Worm (Caenorhabditis elegans) whole organism, L3 larva: Measurements from ENCODE around the gene T27E9.2.
A peak's percentile ranks its signal among the peaks of the same experiment; 100 is the strongest.

ENCODE experiments used
- ZK546.5 ChIP-seq: sonication (generic microtip); optimal IDR thresholded peaks from 2 replicates; lab custom pipeline; 2017; ENCODE audit warnings: missing biosample characterization, missing genetic modification characterization
- aly-2 ChIP-seq: fragments of 150-350 bp; optimal IDR thresholded peaks from 2 replicates; lab custom pipeline; 2014; ENCODE audit warnings: missing biosample characterization, missing genetic modification characterization
- ama-1 ChIP-seq: fragments of 150-350 bp; optimal IDR thresholded peaks from 2 replicates; lab custom pipeline; 2018
- ceh-16 ChIP-seq: sonication (generic microtip); optimal IDR thresholded peaks from 2 replicates; lab custom pipeline; 2017; ENCODE audit warnings: missing biosample characterization, missing genetic modification characterization
- ceh-28 ChIP-seq: fragments of 150-350 bp; optimal IDR thresholded peaks from 2 replicates; lab custom pipeline; 2014; ENCODE audit warnings: missing biosample characterization, missing genetic modification reagents, missing genetic modification characterization
- ceh-82 ChIP-seq: fragments of 150-350 bp; optimal IDR thresholded peaks from 2 replicates; lab custom pipeline; 2014; ENCODE audit warnings: missing biosample characterization, missing genetic modification characterization
- daf-12 ChIP-seq: fragments of 150-350 bp; optimal IDR thresholded peaks from 2 replicates; lab custom pipeline; 2014; ENCODE audit warnings: missing biosample characterization, missing genetic modification reagents, missing genetic modification characterization
- egl-27 ChIP-seq: sonication (generic microtip); optimal IDR thresholded peaks from 4 replicates; lab custom pipeline; 2017; ENCODE audit warnings: missing biosample characterization, missing genetic modification reagents, missing genetic modification characterization
- elt-1 ChIP-seq: fragments of 150-350 bp; optimal IDR thresholded peaks from 2 replicates; lab custom pipeline; 2014; ENCODE audit warnings: missing biosample characterization, missing genetic modification characterization
- elt-2 ChIP-seq: sonication (generic microtip); optimal IDR thresholded peaks from 2 replicates; lab custom pipeline; 2016; ENCODE audit warnings: missing genetic modification reagents, mild to moderate bottlenecking, missing genetic modification characterization, missing compliant biosample characterization
- elt-3 ChIP-seq, 3 experiments: fragments of 150-350 bp in 1 of 3; sonication (generic microtip) in 2 of 3; optimal IDR thresholded peaks; 2 replicates in 2 of 3; 4 replicates in 1 of 3; lab custom pipeline; 2014 to 2017; ENCODE audit warnings: missing biosample characterization in 3 of 3, missing genetic modification characterization in 3 of 3
- eor-1 ChIP-seq, 2 experiments: fragments of 150-350 bp; optimal IDR thresholded peaks; 2 replicates each; lab custom pipeline; 2014 to 2018; ENCODE audit warnings: missing biosample characterization in 2 of 2, missing genetic modification characterization in 2 of 2
- fkh-10 ChIP-seq: sonication (generic microtip); optimal IDR thresholded peaks from 2 replicates; lab custom pipeline; 2017; ENCODE audit warnings: missing biosample characterization, missing genetic modification reagents, missing genetic modification characterization
- fkh-2 ChIP-seq: fragments of 150-350 bp; optimal IDR thresholded peaks from 2 replicates; lab custom pipeline; 2014; ENCODE audit warnings: missing biosample characterization, missing genetic modification reagents, missing genetic modification characterization
- fos-1 ChIP-seq: fragments of 150-350 bp; optimal IDR thresholded peaks from 2 replicates; lab custom pipeline; 2014; ENCODE audit warnings: missing biosample characterization, missing genetic modification characterization
- hmg-11 ChIP-seq: sonication (generic microtip); optimal IDR thresholded peaks from 2 replicates; lab custom pipeline; 2016; ENCODE audit warnings: missing genetic modification characterization, missing compliant biosample characterization
- jun-1 ChIP-seq: fragments of 150-350 bp; optimal IDR thresholded peaks from 2 replicates; lab custom pipeline; 2014; ENCODE audit warnings: missing biosample characterization, missing genetic modification reagents, missing genetic modification characterization
- lin-15B ChIP-seq: fragments of 150-350 bp; optimal IDR thresholded peaks from 2 replicates; lab custom pipeline; 2014; ENCODE audit warnings: missing biosample characterization, missing genetic modification characterization
- lin-39 ChIP-seq: fragments of 150-350 bp; optimal IDR thresholded peaks from 2 replicates; lab custom pipeline; 2018; ENCODE audit warnings: missing biosample characterization, missing genetic modification reagents, missing genetic modification characterization
- lsy-12 ChIP-seq: sonication (generic microtip); optimal IDR thresholded peaks from 2 replicates; lab custom pipeline; 2016; ENCODE audit warnings: mild to moderate bottlenecking, missing genetic modification characterization, missing compliant biosample characterization
- nfya-1 ChIP-seq: sonication (generic microtip); optimal IDR thresholded peaks from 2 replicates; lab custom pipeline; 2017; ENCODE audit warnings: missing genetic modification characterization, mild to moderate bottlenecking, missing compliant biosample characterization, antibody characterized with exemption, moderate library complexity; ENCODE audit not compliant: insufficient read depth
- nhr-11 ChIP-seq: fragments of 150-350 bp; optimal IDR thresholded peaks from 2 replicates; lab custom pipeline; 2014; ENCODE audit warnings: missing biosample characterization, missing genetic modification characterization
- nhr-23 ChIP-seq: fragments of 150-350 bp; optimal IDR thresholded peaks from 2 replicates; lab custom pipeline; 2014; ENCODE audit warnings: missing biosample characterization, missing genetic modification reagents, missing genetic modification characterization
- nhr-237 ChIP-seq: fragments of 150-350 bp; optimal IDR thresholded peaks from 2 replicates; lab custom pipeline; 2014; ENCODE audit warnings: missing biosample characterization, missing genetic modification characterization
- nhr-43 ChIP-seq: sonication (generic microtip); optimal IDR thresholded peaks from 2 replicates; lab custom pipeline; 2016; ENCODE audit warnings: mild to moderate bottlenecking, missing genetic modification characterization, missing compliant biosample characterization; ENCODE audit not compliant: poor library complexity, severe bottlenecking
- nhr-67 ChIP-seq: fragments of 150-350 bp; optimal IDR thresholded peaks from 2 replicates; lab custom pipeline; 2014; ENCODE audit warnings: missing biosample characterization, missing genetic modification characterization
- nhr-77 ChIP-seq: fragments of 150-350 bp; optimal IDR thresholded peaks from 2 replicates; lab custom pipeline; 2014; ENCODE audit warnings: missing biosample characterization, missing genetic modification characterization
- pha-4 ChIP-seq: fragments of 150-350 bp; optimal IDR thresholded peaks from 2 replicates; lab custom pipeline; 2014; ENCODE audit warnings: missing biosample characterization, missing genetic modification reagents, missing genetic modification characterization
- pqm-1 ChIP-seq: fragments of 150-350 bp; optimal IDR thresholded peaks from 2 replicates; lab custom pipeline; 2017; ENCODE audit warnings: missing biosample characterization, missing genetic modification characterization, inconsistent platforms
- unc-39 ChIP-seq: sonication (generic microtip); optimal IDR thresholded peaks from 4 replicates; lab custom pipeline; 2017; ENCODE audit warnings: missing biosample characterization, missing genetic modification characterization
- zag-1 ChIP-seq: fragments of 150-350 bp; optimal IDR thresholded peaks from 2 replicates; lab custom pipeline; 2014; ENCODE audit warnings: missing biosample characterization, missing genetic modification characterization
- ztf-11 ChIP-seq: fragments of 150-350 bp; optimal IDR thresholded peaks from 2 replicates; lab custom pipeline; 2014; ENCODE audit warnings: missing biosample characterization, missing genetic modification characterization
- ztf-4 ChIP-seq: fragments of 150-350 bp; optimal IDR thresholded peaks from 2 replicates; lab custom pipeline; 2014; ENCODE audit warnings: missing biosample characterization, missing genetic modification characterization

Gene T27E9.2

DNA sequence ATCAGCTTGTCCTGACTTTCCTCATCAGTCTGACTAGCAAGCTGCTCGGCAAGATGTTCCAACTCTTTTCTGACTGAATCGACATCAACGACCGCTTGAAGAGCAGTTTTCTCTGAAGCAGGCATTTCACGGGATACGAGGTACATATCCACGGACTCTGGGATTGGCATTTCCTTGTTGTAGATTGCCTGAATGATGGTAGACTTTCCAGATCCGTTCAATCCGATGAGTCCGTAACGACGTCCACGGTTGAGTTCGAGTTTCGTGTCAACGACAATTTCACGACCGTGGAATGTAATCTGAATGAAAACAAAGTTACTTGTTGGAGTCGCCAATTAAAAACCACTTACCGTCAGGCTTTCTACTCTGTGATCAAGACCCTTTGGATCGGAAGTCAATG, 849 bp downstream of the T27E9.2 start:
- TF ChIP-seq ZK546.5 (tag; lab: Kevin White, UChicago) (no peak), pqm-1 (tag; lab: Kevin White, UChicago) (no peak), elt-2 (tag; lab: Kevin White, UChicago) (no peak), egl-27 (tag; lab: Kevin White, UChicago) (no peak), nhr-67 (no peak)

DNA sequence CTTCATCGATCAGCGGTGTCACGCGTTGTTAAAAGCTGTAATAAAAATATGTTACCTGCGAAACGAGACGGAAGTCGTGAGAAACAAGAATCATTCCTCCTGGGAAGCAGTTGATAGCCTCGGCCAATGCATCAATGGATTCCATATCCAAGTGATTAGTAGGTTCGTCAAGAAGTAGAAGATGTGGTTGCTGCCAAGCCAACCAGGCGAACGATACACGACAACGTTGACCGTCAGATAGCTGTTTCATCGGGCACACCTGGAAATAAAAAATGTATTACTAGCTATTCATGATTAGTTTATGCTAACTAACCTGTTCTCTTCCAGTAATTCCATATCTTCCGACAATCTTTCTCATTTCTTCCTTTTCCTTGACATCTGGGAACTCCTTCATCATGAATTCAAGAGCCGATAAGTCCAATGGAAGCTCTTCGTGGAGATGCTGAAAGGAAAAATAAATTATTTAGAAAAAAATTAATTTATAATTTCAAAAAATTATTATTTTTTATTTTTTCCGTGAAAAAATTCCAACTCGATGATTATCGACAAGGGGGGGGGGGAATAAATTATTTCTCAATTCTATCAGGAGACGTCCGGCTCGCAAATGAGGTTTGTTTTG, 3.3 kb downstream of the T27E9.2 start, which contains the start of gene tag-164:
Gene tag-164 (plus strand): TSS at position 569 of the 619 bp plus-strand sequence.
- no peak for TF ChIP-seq elt-3 (tag; optimal IDR thresholded peaks at IDR 0.05; lab: Kevin White, UChicago)
- no peak for TF ChIP-seq ceh-82
- no peak for TF ChIP-seq fos-1 (tag; lab: Kevin White, UChicago)
- TF ChIP-seq lsy-12 = no peak
- TF ChIP-seq zag-1 = no peak
- TF ChIP-seq daf-12 (tag; lab: Kevin White, UChicago) = no peak
- TF ChIP-seq, all 47 proteins: peak for 0

DNA sequence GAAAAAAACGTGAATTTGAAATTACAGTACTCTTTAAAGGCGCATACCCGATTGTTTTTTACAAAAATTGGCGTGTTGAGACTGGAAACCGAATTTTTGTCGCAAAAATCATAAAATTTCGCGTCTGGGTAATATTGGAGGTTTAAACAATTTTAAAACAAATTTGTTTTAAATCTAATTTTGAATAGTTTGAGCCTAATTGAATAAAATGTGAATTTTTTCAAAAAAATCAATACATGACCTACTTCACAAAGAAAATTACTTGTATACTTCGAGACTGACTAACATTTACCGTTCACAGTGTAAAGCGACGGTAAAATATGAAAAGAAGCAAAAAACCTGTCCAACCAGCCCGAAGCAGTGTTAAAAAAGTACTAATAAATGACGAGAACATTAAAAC, 5.1 kb downstream of the T27E9.2 start:
- TF ChIP-seq aly-2 (tag; lab: Kevin White, UChicago) (no peak), eor-1 (tag; optimal IDR thresholded peaks at IDR 0.05; lab: Kevin White, UChicago) (no peak), nhr-23 (peak; percentile 5), ceh-28 (peak; percentile 58), ama-1 (lab: Kevin White, UChicago) (peak; percentile 7)
- TF ChIP-seq, all 47 proteins: peak for 3

DNA sequence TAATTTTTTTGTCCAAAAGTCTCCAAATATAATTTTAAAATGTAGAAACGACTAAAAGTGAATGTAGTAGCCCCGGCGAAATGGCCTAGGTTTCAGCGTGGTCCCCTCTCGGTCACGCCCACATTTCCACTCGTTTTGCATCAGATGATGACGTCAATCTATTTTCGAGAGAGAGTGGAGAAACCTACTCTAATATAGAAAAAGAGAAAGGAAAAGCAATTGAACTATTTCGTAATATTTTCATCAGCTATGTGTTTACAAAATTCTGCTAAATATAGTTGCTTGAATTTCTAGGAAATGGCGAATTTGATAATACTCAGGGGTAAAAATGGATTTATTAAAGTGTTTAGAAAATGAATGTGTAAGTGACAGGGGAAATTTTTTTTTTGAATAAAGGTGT, 6.6 kb downstream of the T27E9.2 start:
- TF ChIP-seq pha-4 (tag; lab: Kevin White, UChicago) (peak; percentile 47), ZK546.5 (tag; lab: Kevin White, UChicago) (no peak), lin-15B (tag; lab: Kevin White, UChicago) (peak; percentile 47), nhr-237 (tag; lab: Kevin White, UChicago) (no peak), fkh-10 (peak; percentile 34), ztf-11 (tag; lab: Kevin White, UChicago) (no peak), nhr-77 (tag; lab: Kevin White, UChicago) (no peak), unc-39 (no peak), fkh-2 (tag; lab: Kevin White, UChicago) (no peak), hmg-11 (tag; lab: Kevin White, UChicago) (peak; percentile 3), egl-27 (tag; lab: Kevin White, UChicago) (no peak), jun-1 (tag; lab: Kevin White, UChicago) (no peak), lin-39 (tag; lab: Kevin White, UChicago) (peak; percentile 0), aly-2 (tag; lab: Kevin White, UChicago) (no peak), lsy-12 (no peak), ceh-16 (tag; lab: Kevin White, UChicago) (no peak), pqm-1 (tag; lab: Kevin White, UChicago) (no peak), nfya-1 (tag; lab: Kevin White, UChicago) (peak; percentile 51), nhr-43 (tag; lab: Kevin White, UChicago) (no peak), fos-1 (tag; lab: Kevin White, UChicago) (no peak), daf-12 (tag; lab: Kevin White, UChicago) (no peak)
- TF ChIP-seq, all 47 proteins: peak for 6

DNA sequence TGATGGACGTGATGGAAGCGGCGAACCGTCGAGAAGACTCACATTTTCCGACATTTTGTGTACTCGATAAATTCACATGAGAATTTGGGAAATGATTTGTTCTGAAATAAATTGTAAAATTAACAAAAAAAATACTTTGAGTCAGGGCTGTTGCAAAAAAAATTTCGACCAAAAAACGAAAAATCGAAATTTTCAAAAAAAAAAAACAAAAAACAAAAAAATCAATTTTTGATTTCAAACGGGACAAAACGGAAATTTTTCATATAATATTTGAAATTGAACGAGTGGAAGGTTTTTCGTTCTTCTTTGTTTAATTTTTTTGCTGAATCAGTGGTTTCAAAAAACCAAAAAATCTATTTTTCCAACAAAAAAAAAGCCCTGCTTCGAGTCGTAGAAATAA, 7.2 kb downstream of the T27E9.2 start, which contains the start of gene cua-1:
Gene cua-1 (minus strand): TSS at position 101 of the 400 bp plus-strand sequence.
- TF ChIP-seq fkh-2 (tag; lab: Kevin White, UChicago) (no peak), nhr-11 (no peak), egl-27 (tag; lab: Kevin White, UChicago) (no peak), ZK546.5 (tag; lab: Kevin White, UChicago) (no peak), lin-15B (tag; lab: Kevin White, UChicago) (no peak), elt-1 (tag; lab: Kevin White, UChicago) (no peak), ztf-4 (tag; lab: Kevin White, UChicago) (no peak), fkh-10 (no peak), nhr-67 (no peak), elt-3 (tag; optimal IDR thresholded peaks at IDR 0.05; lab: Kevin White, UChicago) (no peak)
- TF ChIP-seq, all 47 proteins: peak for 0
